Worm (Caenorhabditis elegans) whole organism, L3 larva: ENCODE data around the gene F48E8.4.

Experiments
- R02D3.7 ChIP-seq: fragments of 150-350 bp; optimal IDR thresholded peaks from 2 replicates; lab custom pipeline; 2014; ENCODE audit warnings: missing biosample characterization, missing genetic modification characterization
- ZK546.5 ChIP-seq: sonication (generic microtip); optimal IDR thresholded peaks from 2 replicates; lab custom pipeline; 2017; ENCODE audit warnings: missing biosample characterization, missing genetic modification characterization
- ama-1 ChIP-seq: fragments of 150-350 bp; optimal IDR thresholded peaks from 2 replicates; lab custom pipeline; 2018
- ceh-16 ChIP-seq: sonication (generic microtip); optimal IDR thresholded peaks from 2 replicates; lab custom pipeline; 2017; ENCODE audit warnings: missing biosample characterization, missing genetic modification characterization
- ceh-28 ChIP-seq: fragments of 150-350 bp; optimal IDR thresholded peaks from 2 replicates; lab custom pipeline; 2014; ENCODE audit warnings: missing biosample characterization, missing genetic modification reagents, missing genetic modification characterization
- egl-5 ChIP-seq: fragments of 150-350 bp; optimal IDR thresholded peaks from 2 replicates; lab custom pipeline; 2017; ENCODE audit warnings: missing biosample characterization, missing genetic modification reagents, missing genetic modification characterization, inconsistent platforms
- elt-1 ChIP-seq: fragments of 150-350 bp; optimal IDR thresholded peaks from 2 replicates; lab custom pipeline; 2014; ENCODE audit warnings: missing biosample characterization, missing genetic modification characterization
- elt-2 ChIP-seq: sonication (generic microtip); optimal IDR thresholded peaks from 2 replicates; lab custom pipeline; 2016; ENCODE audit warnings: missing genetic modification reagents, mild to moderate bottlenecking, missing genetic modification characterization, missing compliant biosample characterization
- elt-3 ChIP-seq, 3 experiments: fragments of 150-350 bp in 1 of 3; sonication (generic microtip) in 2 of 3; optimal IDR thresholded peaks; 2 replicates in 2 of 3; 4 replicates in 1 of 3; lab custom pipeline; 2014 to 2017; ENCODE audit warnings: missing biosample characterization in 3 of 3, missing genetic modification characterization in 3 of 3
- fkh-10 ChIP-seq: sonication (generic microtip); optimal IDR thresholded peaks from 2 replicates; lab custom pipeline; 2017; ENCODE audit warnings: missing biosample characterization, missing genetic modification reagents, missing genetic modification characterization
- fkh-2 ChIP-seq: fragments of 150-350 bp; optimal IDR thresholded peaks from 2 replicates; lab custom pipeline; 2014; ENCODE audit warnings: missing biosample characterization, missing genetic modification reagents, missing genetic modification characterization
- fos-1 ChIP-seq: fragments of 150-350 bp; optimal IDR thresholded peaks from 2 replicates; lab custom pipeline; 2014; ENCODE audit warnings: missing biosample characterization, missing genetic modification characterization
- hmg-11 ChIP-seq: sonication (generic microtip); optimal IDR thresholded peaks from 2 replicates; lab custom pipeline; 2016; ENCODE audit warnings: missing genetic modification characterization, missing compliant biosample characterization
- jun-1 ChIP-seq: fragments of 150-350 bp; optimal IDR thresholded peaks from 2 replicates; lab custom pipeline; 2014; ENCODE audit warnings: missing biosample characterization, missing genetic modification reagents, missing genetic modification characterization
- lin-15B ChIP-seq: fragments of 150-350 bp; optimal IDR thresholded peaks from 2 replicates; lab custom pipeline; 2014; ENCODE audit warnings: missing biosample characterization, missing genetic modification characterization
- lin-39 ChIP-seq: fragments of 150-350 bp; optimal IDR thresholded peaks from 2 replicates; lab custom pipeline; 2018; ENCODE audit warnings: missing biosample characterization, missing genetic modification reagents, missing genetic modification characterization
- mdl-1 ChIP-seq: fragments of 150-350 bp; optimal IDR thresholded peaks from 2 replicates; lab custom pipeline; 2014; ENCODE audit warnings: missing biosample characterization, missing genetic modification characterization
- mml-1 ChIP-seq: fragments of 150-350 bp; sonication (generic microtip); optimal IDR thresholded peaks from 3 replicates; lab custom pipeline; 2014; ENCODE audit warnings: missing biosample characterization, missing genetic modification characterization
- nfya-1 ChIP-seq: sonication (generic microtip); optimal IDR thresholded peaks from 2 replicates; lab custom pipeline; 2017; ENCODE audit warnings: missing genetic modification characterization, mild to moderate bottlenecking, missing compliant biosample characterization, antibody characterized with exemption, moderate library complexity; ENCODE audit not compliant: insufficient read depth
- nhr-11 ChIP-seq: fragments of 150-350 bp; optimal IDR thresholded peaks from 2 replicates; lab custom pipeline; 2014; ENCODE audit warnings: missing biosample characterization, missing genetic modification characterization
- nhr-12 ChIP-seq: fragments of 150-350 bp; optimal IDR thresholded peaks from 2 replicates; lab custom pipeline; 2014; ENCODE audit warnings: missing biosample characterization, missing genetic modification characterization
- nhr-23 ChIP-seq: fragments of 150-350 bp; optimal IDR thresholded peaks from 2 replicates; lab custom pipeline; 2014; ENCODE audit warnings: missing biosample characterization, missing genetic modification reagents, missing genetic modification characterization
- nhr-237 ChIP-seq: fragments of 150-350 bp; optimal IDR thresholded peaks from 2 replicates; lab custom pipeline; 2014; ENCODE audit warnings: missing biosample characterization, missing genetic modification characterization
- nhr-25 ChIP-seq: sonication (generic microtip); optimal IDR thresholded peaks from 2 replicates; lab custom pipeline; 2017; ENCODE audit warnings: missing biosample characterization, missing genetic modification characterization
- nhr-67 ChIP-seq: fragments of 150-350 bp; optimal IDR thresholded peaks from 2 replicates; lab custom pipeline; 2014; ENCODE audit warnings: missing biosample characterization, missing genetic modification characterization
- nhr-76 ChIP-seq: fragments of 150-350 bp; sonication (generic microtip); optimal IDR thresholded peaks from 5 replicates; lab custom pipeline; 2014; ENCODE audit warnings: missing biosample characterization, missing genetic modification characterization
- pha-4 ChIP-seq: fragments of 150-350 bp; optimal IDR thresholded peaks from 2 replicates; lab custom pipeline; 2014; ENCODE audit warnings: missing biosample characterization, missing genetic modification reagents, missing genetic modification characterization
- pqm-1 ChIP-seq: fragments of 150-350 bp; optimal IDR thresholded peaks from 2 replicates; lab custom pipeline; 2017; ENCODE audit warnings: missing biosample characterization, missing genetic modification characterization, inconsistent platforms
- sea-2 ChIP-seq: fragments of 150-350 bp; sonication (generic microtip); optimal IDR thresholded peaks from 4 replicates; lab custom pipeline; 2014; ENCODE audit warnings: missing biosample characterization, missing genetic modification reagents, missing genetic modification characterization
- tbx-2 ChIP-seq: sonication (generic microtip); optimal IDR thresholded peaks from 2 replicates; lab custom pipeline; 2016; ENCODE audit warnings: mild to moderate bottlenecking, missing genetic modification characterization, missing compliant biosample characterization
- unc-39 ChIP-seq: sonication (generic microtip); optimal IDR thresholded peaks from 4 replicates; lab custom pipeline; 2017; ENCODE audit warnings: missing biosample characterization, missing genetic modification characterization
- unc-62 ChIP-seq: fragments of 150-350 bp; sonication (generic microtip); optimal IDR thresholded peaks from 4 replicates; lab custom pipeline; 2014; ENCODE audit warnings: missing biosample characterization, missing genetic modification reagents, missing genetic modification characterization
- ztf-11 ChIP-seq: fragments of 150-350 bp; optimal IDR thresholded peaks from 2 replicates; lab custom pipeline; 2014; ENCODE audit warnings: missing biosample characterization, missing genetic modification characterization

The F48E8.4 gene

ce11 chrIII:5448177-5448576 lies 5.2 kb upstream of the F48E8.4 start, which contains the start of gene skpt-1:
Gene skpt-1 (minus strand): TSS chrIII:5448395.
- TF ChIP-seq lin-39 = peak; percentile 40
- TF ChIP-seq nhr-12 = no peak
- peak; percentile 22 for TF ChIP-seq nhr-23 (tag; lab: Kevin White, UChicago)
- TF ChIP-seq elt-1 (tag; lab: Kevin White, UChicago) = no peak
- TF ChIP-seq nfya-1 (tag; lab: Kevin White, UChicago) = peak; percentile 58
- peak; percentile 53 for TF ChIP-seq lin-15B (tag; lab: Kevin White, UChicago)
- peak; percentile 51 for TF ChIP-seq pha-4 (tag; lab: Kevin White, UChicago)
- TF ChIP-seq, all 47 proteins: peak for 5

ce11 chrIII:5449762-5450308 lies 3.6 kb upstream of the F48E8.4 start, which contains the start of gene F48E8.8:
Gene F48E8.8 (minus strand): TSS chrIII:5449812.
- TF ChIP-seq pha-4 (tag; lab: Kevin White, UChicago) (peak; percentile 64), nfya-1 (tag; lab: Kevin White, UChicago) (peak; percentile 80), unc-39 (no peak), pqm-1 (no peak), lin-39 (peak; percentile 80), egl-5 (peak; percentile 51), ceh-16 (tag; lab: Kevin White, UChicago) (no peak), nhr-23 (tag; lab: Kevin White, UChicago) (no peak), nhr-25 (tag; lab: Kevin White, UChicago) (no peak), lin-15B (tag; lab: Kevin White, UChicago) (peak; percentile 62), mdl-1 (tag; lab: Kevin White, UChicago) (no peak), ama-1 (no peak), hmg-11 (tag; lab: Kevin White, UChicago) (peak; percentile 79), R02D3.7 (tag; lab: Kevin White, UChicago) (no peak), tbx-2 (tag; lab: Kevin White, UChicago) (peak; percentile 11), ceh-28 (tag; lab: Kevin White, UChicago) (peak; percentile 43), elt-2 (tag; lab: Kevin White, UChicago) (peak; percentile 26), nhr-11 (tag; lab: Kevin White, UChicago) (no peak), mml-1 (tag; lab: Kevin White, UChicago) (no peak)

- no peak for TF ChIP-seq fkh-10
Observed at ce11 chrIII:5450430-5450829, 3.0 kb upstream of the F48E8.4 start, which contains the start of gene paa-1. Gene paa-1 (plus strand): TSS chrIII:5450730.

ce11 chrIII:5461079-5461478 lies 7.7 kb downstream of the F48E8.4 start, which contains the start of gene F48E8.3:
Gene F48E8.3 (plus strand): TSS chrIII:5461379.
- TF ChIP-seq mml-1 (tag; lab: Kevin White, UChicago) = no peak
- TF ChIP-seq pha-4 (tag; lab: Kevin White, UChicago) = no peak
- TF ChIP-seq nhr-67 (tag; lab: Kevin White, UChicago) = no peak
- TF ChIP-seq nhr-12 = no peak
- TF ChIP-seq elt-2 (tag; lab: Kevin White, UChicago) = no peak
- no peak for TF ChIP-seq unc-39
- TF ChIP-seq nhr-76 = no peak

ce11 chrIII:5464077-5464476 lies 10.7 kb downstream of the F48E8.4 start, which contains the start of gene F48E8.2:
Gene F48E8.2 (plus strand): TSS chrIII:5464377.
- TF ChIP-seq lin-39 = no peak
- TF ChIP-seq ceh-16 (tag; lab: Kevin White, UChicago) = no peak
- no peak for TF ChIP-seq fos-1 (tag; lab: Kevin White, UChicago)
- no peak for TF ChIP-seq ztf-11 (tag; lab: Kevin White, UChicago)
- TF ChIP-seq ZK546.5 (tag; lab: Kevin White, UChicago) = no peak
- no peak for TF ChIP-seq nhr-12
- TF ChIP-seq ama-1 = no peak
- TF ChIP-seq ceh-28 (tag; lab: Kevin White, UChicago) = no peak
- TF ChIP-seq pha-4 (tag; lab: Kevin White, UChicago) = no peak
- TF ChIP-seq nhr-11 (tag; lab: Kevin White, UChicago) = no peak
- TF ChIP-seq hmg-11 (tag; lab: Kevin White, UChicago) = no peak
- TF ChIP-seq sea-2 (GFP tag; lab: Kevin White, UChicago) = no peak

ce11 chrIII:5464850-5465249 lies 11.5 kb downstream of the F48E8.4 start:
- TF ChIP-seq nhr-67 (tag; lab: Kevin White, UChicago) (no peak), pqm-1 (no peak), nhr-237 (tag; lab: Kevin White, UChicago) (no peak), jun-1 (tag; lab: Kevin White, UChicago) (no peak), lin-15B (tag; lab: Kevin White, UChicago) (no peak), unc-62 (GFP tag; lab: Kevin White, UChicago) (no peak), elt-3 (tag; optimal IDR thresholded peaks at IDR 0.05; lab: Kevin White, UChicago) (peak; percentile 49 to 90 (median 88)), nhr-25 (tag; lab: Kevin White, UChicago) (peak; percentile 19), R02D3.7 (tag; lab: Kevin White, UChicago) (no peak), fkh-2 (tag; lab: Kevin White, UChicago) (no peak)
- TF ChIP-seq, all 47 proteins: peak for 2
